Fruit fly (Drosophila melanogaster): ENCODE measurements around the gene CG31076.

DNA sequence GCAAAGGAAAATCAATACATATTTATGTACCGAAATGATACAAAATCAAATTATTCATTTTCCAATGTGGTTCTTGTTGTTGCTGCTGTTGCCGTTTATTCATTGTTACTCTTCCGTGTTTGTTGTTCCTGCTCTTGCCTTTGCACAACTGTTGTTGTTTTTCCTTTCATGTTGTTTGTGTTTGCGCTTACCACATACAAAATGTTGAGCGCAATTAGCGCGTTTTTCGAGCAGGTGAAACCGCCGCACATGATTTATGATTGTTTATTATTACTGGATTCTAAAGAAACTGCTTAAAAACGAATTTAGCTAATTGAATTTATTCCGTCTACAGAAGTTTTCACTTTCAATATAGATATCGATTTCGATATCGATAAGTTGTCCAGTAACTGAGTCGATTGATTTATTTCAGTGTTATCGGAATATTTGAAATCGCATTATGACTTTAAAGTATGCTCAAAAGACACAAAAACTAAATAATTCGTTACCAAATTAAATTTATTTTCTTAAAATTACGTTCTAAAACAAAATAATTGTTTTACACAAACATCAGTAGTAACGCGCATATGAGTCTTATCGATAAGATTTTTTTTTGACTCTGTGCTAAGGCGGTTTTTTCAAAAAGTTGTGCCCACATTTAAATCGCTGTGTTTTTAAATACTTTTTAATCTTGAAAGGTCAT is 25.1 kb downstream of the CG31076 start, which contains the start of gene Tsp97E:
- TF ChIP-seq fd96Ca (GFP tag; IDR thresholded peaks at IDR 0.05) (no peak), CG34367 (tag; optimal IDR thresholded peaks at IDR 0.05) (no peak), CG8159 (tag; optimal IDR thresholded peaks at IDR 0.05) (no peak), CG10348 (GFP tag; IDR thresholded peaks at IDR 0.05) (no peak)
